Worm (Caenorhabditis elegans): ENCODE measurements around the gene Y116A8C.43.
"Not testable (repeated sequence)": the region's sequence is repeated elsewhere in the genome, so short reads cannot be mapped to it uniquely, and the experiment has no call there.

ce11 chrIV:17064937-17065336 is 23.7 kb upstream of the Y116A8C.43 start, which contains the start of gene Y116A8C.465:
- TF ChIP-seq tbx-2 (tag; optimal IDR thresholded peaks at IDR 0.05); fkh-10 (GFP tag; optimal IDR thresholded peaks at IDR 0.05); C08G9.2 (tag; optimal IDR thresholded peaks at IDR 0.05); sox-4 (tag; optimal IDR thresholded peaks at IDR 0.05): not testable (repeated sequence)

All from whole organism, late embryonic.